Worm (Caenorhabditis elegans): Measurements from ENCODE around the gene dnj-16.

dnj-16 gene

DNA sequence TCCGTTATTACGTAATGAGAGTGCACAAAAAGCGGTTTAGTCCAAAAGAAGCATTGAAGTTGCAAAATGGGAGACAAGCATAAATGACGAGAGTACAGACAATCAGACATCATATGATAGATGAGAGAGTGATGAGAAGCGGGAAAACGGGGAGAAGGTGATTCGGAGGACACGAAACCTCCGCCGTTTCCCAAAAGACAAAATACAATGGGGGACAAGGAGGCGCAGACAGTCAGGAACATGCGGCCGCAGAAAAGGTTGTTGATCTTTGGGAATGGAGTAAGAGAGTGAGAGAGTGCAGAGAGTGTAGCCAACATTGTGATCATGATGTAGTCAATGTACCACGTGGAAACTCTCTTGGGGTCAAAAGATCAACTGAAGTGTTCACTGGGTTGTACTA is 46.7 kb downstream of the dnj-16 start (continued):
- peak; percentile 90 for TF ChIP-seq elt-2 (tag; optimal IDR thresholded peaks at IDR 0.05)
- TF ChIP-seq nhr-85 (tag): peak; percentile 99
- TF ChIP-seq aha-1 (tag; optimal IDR thresholded peaks at IDR 0.05): peak; percentile 51
- no peak for TF ChIP-seq alr-1 (tag; optimal IDR thresholded peaks at IDR 0.05; ENCODE audit: borderline replicate concordance)
- peak; percentile 88 for TF ChIP-seq unc-86 (tag; optimal IDR thresholded peaks at IDR 0.05)
- peak; percentile 72 to 79 (median 79) for TF ChIP-seq ceh-82 (tag; optimal IDR thresholded peaks at IDR 0.05)
- peak; percentile 80 for TF ChIP-seq pax-3 (tag; optimal IDR thresholded peaks at IDR 0.05)
- peak; percentile 49 for TF ChIP-seq zip-4 (GFP tag; optimal IDR thresholded peaks at IDR 0.05)
- peak; percentile 80 for TF ChIP-seq sup-37 (GFP tag; optimal IDR thresholded peaks at IDR 0.05)
- TF ChIP-seq elt-3 (tag; optimal IDR thresholded peaks at IDR 0.05): peak in 4 of 6 experiments; percentile 42 to 75 (median 66)
- TF ChIP-seq lir-3 (tag; optimal IDR thresholded peaks at IDR 0.05; ENCODE audit: poor library complexity): peak; percentile 84
- TF ChIP-seq irx-1 (tag; optimal IDR thresholded peaks at IDR 0.05): peak; percentile 89
- TF ChIP-seq nhr-76 (tag; optimal IDR thresholded peaks at IDR 0.05): no peak
- no peak for TF ChIP-seq ces-1 (GFP tag; optimal IDR thresholded peaks at IDR 0.05)
- TF ChIP-seq F16B12.6 (tag; optimal IDR thresholded peaks at IDR 0.05): peak; percentile 3
- TF ChIP-seq ceh-90 (tag; optimal IDR thresholded peaks at IDR 0.05): no peak
- TF ChIP-seq unc-62 (GFP tag; optimal IDR thresholded peaks at IDR 0.05): no peak
- peak; percentile 16 for TF ChIP-seq ama-1 (optimal IDR thresholded peaks at IDR 0.05)
- peak; percentile 100 for TF ChIP-seq nhr-20 (tag; optimal IDR thresholded peaks at IDR 0.05)
- no peak for TF ChIP-seq pqm-1 (tag; optimal IDR thresholded peaks at IDR 0.05)
- peak; percentile 92 for TF ChIP-seq xbp-1 (tag; optimal IDR thresholded peaks at IDR 0.05)
- peak; percentile 77 for TF ChIP-seq isw-1 (GFP tag; IDR thresholded peaks at IDR 0.05)
- TF ChIP-seq swsn-7 (tag; optimal IDR thresholded peaks at IDR 0.05): peak; percentile 93
- peak; percentile 94 for TF ChIP-seq jun-1 (tag; optimal IDR thresholded peaks at IDR 0.05)
- TF ChIP-seq nhr-12 (tag; optimal IDR thresholded peaks at IDR 0.05): peak; percentile 65
- peak; percentile 64 to 75 (median 68) for TF ChIP-seq dpl-1 (GFP tag; optimal IDR thresholded peaks at IDR 0.05)
- TF ChIP-seq hpl-2 (GFP tag; optimal IDR thresholded peaks at IDR 0.05): peak; percentile 72
- TF ChIP-seq mdl-1 (tag; optimal IDR thresholded peaks at IDR 0.05): peak; percentile 66 to 97
- peak; percentile 25 for TF ChIP-seq lin-15B (tag; optimal IDR thresholded peaks at IDR 0.05)
- peak; percentile 85 for TF ChIP-seq dsc-1 (tag; optimal IDR thresholded peaks at IDR 0.05)
- TF ChIP-seq nhr-11 (tag; optimal IDR thresholded peaks at IDR 0.05): peak; percentile 98
- TF ChIP-seq egl-13 (tag; optimal IDR thresholded peaks at IDR 0.05): peak; percentile 83
- TF ChIP-seq fkh-8 (tag; optimal IDR thresholded peaks at IDR 0.05): peak; percentile 97
- TF ChIP-seq nhr-47 (tag; optimal IDR thresholded peaks at IDR 0.05): peak; percentile 94
- TF ChIP-seq hlh-4 (tag; optimal IDR thresholded peaks at IDR 0.05): no peak
- peak; percentile 39 for TF ChIP-seq snpc-4 (tag; optimal IDR thresholded peaks at IDR 0.05)
- peak; percentile 80 for TF ChIP-seq skn-1 (tag; optimal IDR thresholded peaks at IDR 0.05)
- TF ChIP-seq tbx-2 (tag; optimal IDR thresholded peaks at IDR 0.05): peak; percentile 93
- no peak for TF ChIP-seq fkh-4 (tag; optimal IDR thresholded peaks at IDR 0.05; ENCODE audit: borderline replicate concordance)
- TF ChIP-seq vab-15 (tag; optimal IDR thresholded peaks at IDR 0.05): no peak
- no peak for TF ChIP-seq ets-5 (GFP tag; IDR thresholded peaks at IDR 0.05)
- no peak for TF ChIP-seq unc-30 (tag; optimal IDR thresholded peaks at IDR 0.05)
- TF ChIP-seq unc-98 (GFP tag; IDR thresholded peaks at IDR 0.05): peak; percentile 15; the same call in 1 of the 2 replicates
- TF ChIP-seq sox-4 (tag; optimal IDR thresholded peaks at IDR 0.05): peak; percentile 79
- peak; percentile 93 for TF ChIP-seq nhr-237 (tag; optimal IDR thresholded peaks at IDR 0.05)
- TF ChIP-seq mab-9 (GFP tag; IDR thresholded peaks at IDR 0.05): 0 out of 2 replicates have a peak, but pooled peaks have one; percentile 25
- TF ChIP-seq ceh-88 (GFP tag; IDR thresholded peaks at IDR 0.05): peak; percentile 65; the same call in 1 of the 2 replicates
- TF ChIP-seq lin-39 (tag; optimal IDR thresholded peaks at IDR 0.05): peak; percentile 19
- TF ChIP-seq C16A3.4 (tag; optimal IDR thresholded peaks at IDR 0.05): peak; percentile 91
- TF ChIP-seq ceh-63 (GFP tag; optimal IDR thresholded peaks at IDR 0.05): no peak
- TF ChIP-seq fkh-10 (GFP tag; optimal IDR thresholded peaks at IDR 0.05): peak; percentile 95
- TF ChIP-seq ztf-4 (tag; optimal IDR thresholded peaks at IDR 0.05): peak; percentile 94
- no peak for TF ChIP-seq sptf-1 (tag; optimal IDR thresholded peaks at IDR 0.05)
